Worm (Caenorhabditis elegans): ENCODE data around the gene C03G6.21.

The C03G6.21 gene

ce11 chrV:7321915-7322314 is 34.7 kb downstream of the C03G6.21 start, which contains the start of gene F10G2.10:
TSS of gene F10G2.10 (plus strand) at chrV:7322215.
- no peak for TF ChIP-seq unc-62 (GFP tag; optimal IDR thresholded peaks at IDR 0.05)

ce11 chrV:7320909-7321308 is 35.7 kb downstream of the C03G6.21 start, which contains the start of gene lmd-4:
TSS of gene lmd-4 (minus strand) at chrV:7321009.
- no peak for TF ChIP-seq unc-62 (GFP tag; optimal IDR thresholded peaks at IDR 0.05)

DNA sequence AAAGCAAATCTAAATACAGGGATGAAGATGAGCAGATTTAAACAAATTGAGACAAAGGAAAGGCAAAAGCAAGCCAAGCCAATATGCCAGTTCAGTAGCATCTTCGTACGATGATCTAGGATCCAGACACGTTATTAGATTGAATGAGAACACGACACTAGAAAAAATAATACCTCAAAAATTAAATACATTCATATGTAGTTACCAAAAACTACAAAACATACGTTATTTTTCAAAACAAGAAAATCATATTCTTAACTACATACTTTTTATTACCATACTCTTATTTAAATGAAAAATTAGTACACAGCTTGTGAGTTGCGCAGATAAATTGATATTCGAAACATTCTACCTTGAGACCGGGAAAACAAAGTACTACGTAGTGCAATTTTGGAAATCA is 43.4 kb downstream of the C03G6.21 start, which contains the start of gene srx-6:
Gene srx-6 (minus strand): TSS at position 101 of the 400 bp plus-strand sequence.
- no peak for TF ChIP-seq unc-62 (GFP tag; optimal IDR thresholded peaks at IDR 0.05)

- TF ChIP-seq unc-62 (GFP tag; optimal IDR thresholded peaks at IDR 0.05), result no peak
Observed at ce11 chrV:7307089-7307488, 49.5 kb downstream of the C03G6.21 start, which contains the start of gene F07G11.1. TSS of gene F07G11.1 (plus strand) at chrV:7307389.

Data from whole organism, dauer.